Worm (Caenorhabditis elegans): Measurements from ENCODE around the gene krr-1.

DNA sequence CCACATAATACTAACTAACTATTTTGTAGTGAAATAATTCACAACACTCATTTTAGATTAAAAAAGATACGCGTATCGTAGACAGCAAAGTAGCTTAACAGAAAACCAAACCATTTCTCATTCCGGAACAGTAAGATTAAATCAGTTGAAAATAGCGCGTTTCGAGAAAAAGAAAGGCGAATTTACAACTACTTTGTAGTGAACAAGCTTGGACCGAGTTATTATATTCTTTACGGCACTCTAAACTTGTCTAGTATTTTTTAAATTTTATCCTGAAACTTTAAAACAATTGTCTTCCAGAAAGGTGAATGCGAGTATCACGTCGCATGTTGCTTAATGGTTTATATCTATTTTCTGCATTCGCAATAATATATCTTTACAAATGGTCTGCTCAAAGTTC, 48.1 kb downstream of the krr-1 start, which contains the start of gene C13A2.4:
- TF ChIP-seq W03F9.2 (tag; optimal IDR thresholded peaks at IDR 0.05), result no peak
- TF ChIP-seq dao-5 (tag; optimal IDR thresholded peaks at IDR 0.05), result no peak
- no peak for TF ChIP-seq him-1 (tag; optimal IDR thresholded peaks at IDR 0.05)
